Worm (Caenorhabditis elegans): Measurements from ENCODE around the gene T17H7.7.

DNA sequence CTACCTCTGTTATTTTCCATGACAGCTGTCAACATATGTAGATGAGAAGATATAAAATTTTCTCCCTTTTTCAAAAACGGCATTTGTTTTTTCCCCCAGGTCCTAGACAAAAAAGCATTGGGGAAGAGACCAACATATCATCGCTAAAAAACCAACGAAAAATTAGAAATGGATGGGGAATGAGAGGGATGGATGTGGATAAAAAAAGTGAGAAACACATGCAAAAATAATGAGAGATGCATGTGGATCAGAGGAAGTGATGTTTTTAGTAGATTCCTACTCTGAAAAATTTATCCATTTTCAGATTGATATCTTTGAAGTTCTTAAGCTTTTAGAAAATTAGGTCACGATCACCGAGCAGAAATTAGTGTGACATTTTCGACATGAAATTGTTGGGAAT lies 4.6 kb upstream of the T17H7.7 start:
- no peak for TF ChIP-seq pha-4 (tag; optimal IDR thresholded peaks at IDR 0.05)
- no peak for TF ChIP-seq ham-2 (GFP tag; optimal IDR thresholded peaks at IDR 0.05)
- TF ChIP-seq nhr-76 (tag; optimal IDR thresholded peaks at IDR 0.05): no peak
- no peak for TF ChIP-seq nhr-12 (tag; optimal IDR thresholded peaks at IDR 0.05)
- no peak for TF ChIP-seq unc-39 (tag; optimal IDR thresholded peaks at IDR 0.05)
- TF ChIP-seq blmp-1 (tag; optimal IDR thresholded peaks at IDR 0.05): no peak
- TF ChIP-seq nhr-28 (tag; optimal IDR thresholded peaks at IDR 0.05): no peak
- no peak for TF ChIP-seq ztf-11 (tag; optimal IDR thresholded peaks at IDR 0.05)
